Worm (Caenorhabditis elegans): ENCODE measurements around the gene gpa-7.

DNA sequence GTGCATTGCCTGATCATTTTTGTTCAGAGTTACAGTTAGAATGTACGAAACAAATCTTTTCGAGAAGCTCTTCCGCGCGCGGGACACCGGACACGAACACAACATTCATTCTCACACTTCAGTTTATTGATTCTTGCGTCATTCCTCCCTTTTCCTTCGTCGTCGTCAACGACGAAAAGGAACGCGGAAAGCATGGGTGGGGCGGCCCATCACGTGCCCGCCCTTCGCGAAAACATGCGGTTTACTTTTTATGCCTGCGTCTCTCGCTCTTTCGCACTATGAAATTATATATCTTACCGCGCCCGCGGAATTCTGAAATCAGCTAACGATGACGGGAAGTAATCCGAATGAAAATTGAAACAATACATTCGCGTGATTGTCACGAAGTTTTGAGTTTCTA, 23.2 kb upstream of the gpa-7 start:
- no peak for TF ChIP-seq nhr-11 (tag; optimal IDR thresholded peaks at IDR 0.05)
- TF ChIP-seq zag-1 (tag; optimal IDR thresholded peaks at IDR 0.05): no peak
- no peak for TF ChIP-seq ceh-9 (tag; optimal IDR thresholded peaks at IDR 0.05)
- TF ChIP-seq ceh-82 (tag; optimal IDR thresholded peaks at IDR 0.05): no peak
- no peak for TF ChIP-seq jun-1 (tag; optimal IDR thresholded peaks at IDR 0.05)
- no peak for TF ChIP-seq unc-62 (GFP tag; optimal IDR thresholded peaks at IDR 0.05)
- TF ChIP-seq pqm-1 (tag; optimal IDR thresholded peaks at IDR 0.05): no peak

Data from whole organism, L3 larva.